Worm (Caenorhabditis elegans) whole organism, late embryonic: ENCODE measurements around the gene szy-4.

Experiments
- ceh-2 ChIP-seq: sonication (generic microtip); optimal IDR thresholded peaks from 2 replicates; lab custom pipeline; 2016; ENCODE audit warnings: missing genotype, missing genetic modification characterization, missing compliant biosample characterization
- npax-4 ChIP-seq: sonication (generic microtip); optimal IDR thresholded peaks from 2 replicates; lab custom pipeline; 2016; ENCODE audit warnings: missing genetic modification characterization, missing compliant biosample characterization
- rnt-1 ChIP-seq: sonication (generic microtip); optimal IDR thresholded peaks from 2 replicates; lab custom pipeline; 2016; ENCODE audit warnings: missing genetic modification characterization, missing compliant biosample characterization
- sdc-2 ChIP-seq: sonication (generic microtip); optimal IDR thresholded peaks from 2 replicates; lab custom pipeline; 2016; ENCODE audit warnings: missing genotype, missing genetic modification characterization, missing compliant biosample characterization
- sox-2 ChIP-seq: fragments of 200-800 bp; sonication (Bioruptor generic); IDR thresholded peaks from 2 replicates; pipeline ENCODE4 v1.3.6; 2022; ENCODE audit warnings: missing genetic modification reagents, missing genetic modification characterization, missing compliant biosample characterization

DNA sequence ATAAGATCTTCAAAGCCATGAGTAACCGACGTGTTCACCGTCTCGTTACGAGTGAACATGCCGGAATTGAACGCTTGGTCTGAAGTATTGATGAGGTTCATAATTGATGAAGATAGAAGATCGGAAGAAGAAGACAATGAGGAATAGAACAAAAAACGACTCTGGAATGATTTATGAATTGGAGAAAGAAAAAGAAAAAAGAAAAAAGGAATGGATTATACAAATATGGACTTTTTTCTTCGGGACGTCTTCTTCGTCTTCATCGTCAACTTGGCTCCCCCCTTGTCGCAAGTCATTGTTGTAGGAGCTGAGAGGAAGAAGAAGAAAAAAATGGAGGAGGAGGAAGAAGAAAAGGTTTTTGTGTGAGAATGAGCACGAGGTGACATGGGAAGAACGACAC lies 28.5 kb downstream of the szy-4 start, which contains the start of gene srsy-2:
- TF ChIP-seq npax-4 (no peak), rnt-1 (tag; lab: Kevin White, UChicago) (no peak), sox-2 (GFP tag; lab: Robert Waterston, UW) (no peak), sdc-2 (tag; lab: Kevin White, UChicago) (no peak), ceh-2 (no peak)
